Fruit fly (Drosophila melanogaster) Kc167 (cell line): ENCODE results near the gene CG17221.

Source experiments
- Myc ChIP-seq: fragments of >200 bp; optimal IDR thresholded peaks from 2 replicates; lab custom pipeline; 2017; ENCODE audit warnings: missing external identifiers
- Sin3A ChIP-seq: fragments of >200 bp; optimal IDR thresholded peaks from 2 replicates; lab custom pipeline; 2018; ENCODE audit warnings: missing external identifiers
- h ChIP-seq: fragments of >200 bp; optimal IDR thresholded peaks from 3 replicates; lab custom pipeline; 2018; ENCODE audit warnings: missing external identifiers
- insv ChIP-seq: fragments of >200 bp; optimal IDR thresholded peaks from 3 replicates; lab custom pipeline; 2018; ENCODE audit warnings: missing external identifiers
- psq ChIP-seq: fragments of >200 bp; optimal IDR thresholded peaks from 2 replicates; lab custom pipeline; 2017; ENCODE audit warnings: missing external identifiers
- ttk ChIP-seq: sonication (Bioruptor generic); optimal IDR thresholded peaks from 2 replicates; lab custom pipeline; 2017; ENCODE audit warnings: missing external identifiers

The CG17221 gene

DNA sequence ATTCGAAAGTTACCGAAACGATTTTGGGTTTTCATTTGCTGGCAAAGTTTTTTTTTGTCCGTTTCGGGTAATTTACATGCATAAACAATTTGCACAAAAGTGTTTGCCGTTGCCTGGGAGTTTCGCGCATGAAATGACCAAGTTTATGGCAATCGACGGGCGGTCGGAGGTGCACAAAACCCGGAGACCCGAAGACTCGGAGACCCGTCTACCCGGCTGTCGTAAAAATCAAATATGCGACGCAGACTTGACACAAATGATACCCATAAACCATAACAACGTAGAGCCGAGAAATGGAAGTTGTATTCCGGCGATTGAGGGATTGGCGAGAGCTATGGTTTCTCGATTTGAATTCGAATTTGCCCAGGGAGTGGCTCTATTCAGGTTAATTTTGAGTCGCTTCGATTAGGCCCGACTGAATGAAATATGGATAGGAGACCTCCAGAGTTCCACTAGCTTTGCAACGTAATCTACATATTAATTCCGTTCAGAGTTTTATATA, 32.8 kb upstream of the CG17221 start:
- TF ChIP-seq Sin3A (lab: Kevin White, UChicago): no peak
- TF ChIP-seq insv (lab: Kevin White, UChicago): no peak

DNA sequence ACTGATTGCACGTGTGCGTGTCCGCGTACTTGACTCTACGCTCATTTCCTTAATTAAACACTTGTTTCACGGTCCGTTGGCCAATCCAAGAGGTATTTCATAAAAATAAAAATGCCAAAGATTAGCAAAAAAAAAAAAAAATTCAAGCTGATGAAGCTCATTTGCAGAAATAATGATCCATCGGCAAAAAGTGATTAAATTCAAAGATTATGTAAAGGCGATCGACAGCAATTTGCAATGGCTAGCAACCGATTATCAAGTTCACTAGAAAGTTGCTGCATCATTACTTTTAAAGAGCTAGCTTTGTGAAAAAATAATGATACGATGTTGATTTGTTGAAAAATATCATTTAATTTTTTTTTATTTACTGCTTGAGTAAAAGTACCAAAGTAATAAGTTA, 30.3 kb upstream of the CG17221 start:
- no peak for TF ChIP-seq ttk (lab: Kevin White, UChicago)
- TF ChIP-seq Sin3A (lab: Kevin White, UChicago): no peak
- TF ChIP-seq Myc (lab: Kevin White, UChicago): no peak
- TF ChIP-seq insv (lab: Kevin White, UChicago): no peak
- no peak for TF ChIP-seq psq (lab: Kevin White, UChicago)
- TF ChIP-seq h (lab: Kevin White, UChicago): no peak

DNA sequence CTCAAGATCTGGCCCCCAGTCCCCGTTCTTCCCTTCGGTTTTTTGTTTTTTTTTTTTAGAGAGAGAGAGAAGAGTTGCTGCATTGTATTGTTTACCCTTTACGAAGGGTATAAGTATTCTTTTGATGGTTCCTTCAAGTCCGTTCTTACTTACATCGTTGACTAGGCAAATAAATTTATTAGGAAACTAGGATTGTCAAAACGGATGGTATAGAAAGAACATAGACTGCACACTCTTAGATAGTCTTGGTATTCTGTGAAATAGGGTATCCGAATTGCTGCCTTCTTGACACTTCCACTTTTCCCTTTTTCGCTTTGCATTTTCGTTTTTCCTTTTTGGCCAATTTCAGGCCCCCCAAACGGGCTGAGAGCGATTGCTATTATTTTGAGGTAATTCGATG, 28.3 kb upstream of the CG17221 start:
- TF ChIP-seq Sin3A (lab: Kevin White, UChicago): no peak
- TF ChIP-seq ttk (lab: Kevin White, UChicago): no peak
- TF ChIP-seq Myc (lab: Kevin White, UChicago): no peak
- TF ChIP-seq psq (lab: Kevin White, UChicago): no peak

DNA sequence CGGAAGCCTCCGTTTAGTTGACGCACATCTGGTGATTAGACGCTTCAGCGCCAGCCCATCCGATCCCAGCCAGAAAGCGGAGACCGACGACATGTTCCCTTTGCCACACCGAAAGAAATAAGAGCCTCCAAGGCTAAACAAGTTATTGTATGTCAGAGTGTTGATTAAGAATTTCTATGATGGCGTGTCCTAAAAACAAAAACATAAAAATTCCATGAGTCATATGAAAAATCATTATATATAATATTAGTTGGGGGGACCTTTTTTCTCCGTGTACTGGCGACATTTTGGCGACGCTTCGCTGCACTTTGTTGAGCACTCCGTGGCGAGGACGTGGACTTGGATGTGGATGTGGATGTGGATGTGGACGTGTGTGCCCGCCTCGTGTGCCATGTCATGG, 27.0 kb upstream of the CG17221 start:
- TF ChIP-seq Sin3A (lab: Kevin White, UChicago): no peak
- no peak for TF ChIP-seq Myc (lab: Kevin White, UChicago)
- no peak for TF ChIP-seq ttk (lab: Kevin White, UChicago)

DNA sequence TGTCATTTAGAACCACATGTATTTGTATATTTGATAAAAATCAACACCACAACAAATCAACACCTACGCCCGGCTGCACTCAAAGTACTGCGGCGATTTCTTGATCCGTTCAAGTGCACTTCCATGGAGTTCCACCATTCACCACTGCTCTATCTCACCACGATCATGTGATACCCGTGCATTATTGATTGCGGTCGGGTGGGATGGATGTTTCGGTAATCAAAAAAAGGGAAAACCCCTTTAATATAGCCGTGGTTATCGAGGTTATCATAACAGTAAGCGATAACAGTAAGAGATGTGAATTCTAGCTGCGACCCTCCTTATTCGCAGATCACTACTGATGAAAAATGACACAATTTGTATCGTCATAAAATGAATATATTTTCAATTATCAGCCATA, 21.6 kb upstream of the CG17221 start, which contains the start of the genes CG17224 and CG17264:
CG17224 (minus strand) TSS at position 97 of the 400 bp plus-strand sequence.
CG17264 (plus strand) TSS at position 297 of the 400 bp plus-strand sequence.
- TF ChIP-seq ttk (lab: Kevin White, UChicago): no peak
- TF ChIP-seq Myc (lab: Kevin White, UChicago): no peak
- no peak for TF ChIP-seq Sin3A (lab: Kevin White, UChicago)
- TF ChIP-seq psq (lab: Kevin White, UChicago): no peak
- no peak for TF ChIP-seq insv (lab: Kevin White, UChicago)
- no peak for TF ChIP-seq h (lab: Kevin White, UChicago)

DNA sequence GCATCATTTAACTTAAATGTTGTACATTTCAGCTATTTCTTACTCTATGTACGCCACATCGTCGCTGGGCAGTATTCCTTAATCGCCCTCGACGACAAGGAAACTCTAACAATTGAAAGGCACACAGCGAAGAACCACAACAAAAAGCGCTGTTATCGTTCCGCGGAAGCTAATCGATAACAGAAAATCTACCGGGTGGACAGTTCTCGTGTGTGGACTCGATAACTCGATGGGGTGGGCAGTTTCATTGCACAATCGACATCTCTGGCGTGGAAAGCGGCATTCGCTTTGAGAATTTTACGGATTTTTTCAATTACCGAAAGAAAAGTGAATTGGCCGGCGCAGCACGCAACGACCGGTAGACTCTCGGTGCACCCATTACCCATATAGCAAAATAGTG, 16.8 kb upstream of the CG17221 start, which contains the start of the genes alpha4GT1 and Prp40:
alpha4GT1 (minus strand) TSS at position 156 of the 400 bp plus-strand sequence.
Prp40 (plus strand) TSS at position 241 of the 400 bp plus-strand sequence.
- TF ChIP-seq h (lab: Kevin White, UChicago) (no peak), insv (lab: Kevin White, UChicago) (no peak), Myc (lab: Kevin White, UChicago) (no peak), ttk (lab: Kevin White, UChicago) (no peak), psq (lab: Kevin White, UChicago) (no peak), Sin3A (lab: Kevin White, UChicago) (no peak)

DNA sequence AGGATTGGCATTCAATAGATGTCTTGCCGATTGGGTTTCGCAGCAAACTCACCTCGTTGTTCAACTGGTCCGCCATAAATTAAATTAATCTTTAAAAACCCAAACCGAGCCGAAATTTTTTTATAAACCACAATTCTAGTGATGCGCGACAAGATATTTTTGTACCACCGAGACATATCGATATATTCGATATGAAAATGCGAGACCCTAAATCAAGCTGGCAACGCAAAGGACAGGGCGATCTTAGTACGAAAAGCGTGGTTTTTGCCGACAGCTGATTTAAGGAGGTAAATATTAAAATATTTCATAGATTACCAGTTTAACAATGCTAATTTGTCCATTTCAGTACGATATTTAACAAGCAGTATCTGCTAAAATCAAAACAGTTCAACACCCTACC, 10.8 kb upstream of the CG17221 start, which contains the start of the genes Sf3b2 and CG17219:
Sf3b2 (minus strand) TSS at position 157 of the 400 bp plus-strand sequence.
CG17219 (plus strand) TSS at position 242 of the 400 bp plus-strand sequence.
- TF ChIP-seq psq (lab: Kevin White, UChicago): no peak
- no peak for TF ChIP-seq insv (lab: Kevin White, UChicago)
- no peak for TF ChIP-seq Sin3A (lab: Kevin White, UChicago)
- no peak for TF ChIP-seq Myc (lab: Kevin White, UChicago)
- no peak for TF ChIP-seq h (lab: Kevin White, UChicago)
- TF ChIP-seq ttk (lab: Kevin White, UChicago): no peak

DNA sequence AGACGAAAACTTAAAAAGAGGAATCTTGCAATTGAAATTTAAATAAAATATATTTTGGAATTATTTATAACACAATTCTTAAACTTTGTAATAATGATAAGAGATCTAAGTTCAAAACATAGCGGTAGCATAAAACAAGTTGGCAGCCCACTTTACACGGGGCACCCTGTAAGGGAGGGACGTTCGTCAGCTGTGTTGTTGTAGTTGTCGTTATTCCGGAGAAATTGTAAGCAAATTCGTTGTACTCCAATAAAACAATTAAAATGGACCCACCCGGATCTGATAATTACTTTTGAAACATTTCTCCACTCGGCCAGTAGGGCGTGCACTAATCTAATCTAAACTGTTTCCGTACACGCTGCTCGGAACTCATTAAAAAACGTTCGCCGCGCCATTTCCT, 9.4 kb upstream of the CG17221 start, which contains the start of gene GABPI:
GABPI (plus strand) TSS at position 190 of the 400 bp plus-strand sequence.
- no peak for TF ChIP-seq Sin3A (lab: Kevin White, UChicago)
- no peak for TF ChIP-seq Myc (lab: Kevin White, UChicago)
- no peak for TF ChIP-seq psq (lab: Kevin White, UChicago)
- TF ChIP-seq insv (lab: Kevin White, UChicago): no peak
- no peak for TF ChIP-seq ttk (lab: Kevin White, UChicago)
- no peak for TF ChIP-seq h (lab: Kevin White, UChicago)

DNA sequence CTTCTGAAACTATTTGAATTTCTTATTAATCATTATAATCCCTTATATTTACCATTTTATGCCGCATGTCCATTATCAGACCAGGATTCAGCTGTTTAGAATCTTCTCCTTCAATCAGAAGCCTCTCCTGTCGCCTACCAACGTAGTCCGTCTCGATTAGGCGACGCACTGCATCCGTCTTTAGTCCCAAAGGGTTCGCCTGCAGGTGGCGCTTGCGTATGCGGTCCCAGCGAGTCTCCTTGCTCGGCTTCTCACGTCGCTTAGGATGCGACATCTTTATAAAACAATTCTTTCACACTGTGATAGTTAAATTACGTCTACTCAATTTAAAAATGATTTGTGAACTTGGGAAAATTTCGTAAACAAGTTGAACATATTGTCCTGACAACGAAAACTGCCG, 4.8 kb upstream of the CG17221 start, which contains the start of gene CG17258:
CG17258 (minus strand) TSS at position 380 of the 400 bp plus-strand sequence.
- no peak for TF ChIP-seq h (lab: Kevin White, UChicago)
- TF ChIP-seq insv (lab: Kevin White, UChicago): no peak
- no peak for TF ChIP-seq ttk (lab: Kevin White, UChicago)
- no peak for TF ChIP-seq psq (lab: Kevin White, UChicago)
- no peak for TF ChIP-seq Myc (lab: Kevin White, UChicago)
- no peak for TF ChIP-seq Sin3A (lab: Kevin White, UChicago)

DNA sequence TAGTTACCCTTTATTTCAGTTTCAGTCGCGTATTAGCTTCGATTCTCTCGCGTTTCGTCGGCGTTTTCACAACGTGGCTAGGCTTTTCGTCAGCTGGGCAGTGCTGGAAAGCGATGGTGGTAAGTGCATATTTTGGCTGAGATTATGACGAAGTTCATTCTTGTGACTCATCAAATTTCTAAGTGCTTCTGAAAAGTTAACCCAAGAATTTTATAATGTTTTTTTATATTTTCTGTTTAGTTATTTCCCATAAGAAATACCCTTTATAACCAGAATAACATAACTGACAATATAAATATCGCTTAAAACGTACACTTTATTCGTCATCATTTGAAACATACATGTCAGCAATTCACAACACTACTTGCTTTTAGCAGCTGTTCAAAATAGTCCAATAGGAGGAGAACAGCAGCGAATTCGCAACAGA, 2.6 kb upstream of the CG17221 start, which contains the start of the genes CG17260 and SerRS:
CG17260 (plus strand) TSS at position 78 of the 427 bp plus-strand sequence.
SerRS (minus strand) TSS at position 251 of the 427 bp plus-strand sequence.
- TF ChIP-seq h (lab: Kevin White, UChicago) (no peak), psq (lab: Kevin White, UChicago) (no peak), Myc (lab: Kevin White, UChicago) (no peak), ttk (lab: Kevin White, UChicago) (no peak), insv (lab: Kevin White, UChicago) (no peak), Sin3A (lab: Kevin White, UChicago) (no peak)

DNA sequence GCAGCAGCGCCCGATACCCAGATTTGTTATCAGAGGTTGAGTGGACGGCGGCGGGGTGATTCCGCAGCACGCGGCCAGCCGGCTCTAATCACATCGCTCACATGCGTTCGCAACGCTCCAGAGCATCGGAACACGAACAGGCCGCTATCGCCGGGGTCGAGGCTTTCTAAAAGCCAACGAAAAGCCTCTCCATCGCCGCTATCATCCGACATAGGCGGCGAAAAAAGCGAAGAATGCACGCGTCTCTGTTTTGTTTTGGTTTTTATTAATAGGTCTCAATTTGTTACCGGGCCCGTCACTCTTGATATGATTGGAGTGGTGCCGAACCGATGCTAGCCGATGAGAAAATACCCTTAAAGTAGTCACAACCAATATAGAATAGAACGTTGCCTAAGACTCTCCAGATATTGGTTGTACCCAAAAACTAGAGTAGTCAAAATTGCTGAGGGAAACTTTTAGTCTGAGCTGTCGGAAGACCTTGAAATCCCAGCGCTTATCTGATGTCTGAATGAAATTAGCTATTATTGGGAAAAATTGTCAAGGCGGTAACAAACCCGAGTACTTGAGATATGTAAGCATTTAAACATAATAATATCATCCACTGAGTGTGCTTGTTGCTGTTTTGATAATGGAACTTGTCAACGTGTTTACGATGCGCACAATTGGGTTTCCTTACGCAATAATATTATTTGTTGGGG, 2.3 kb downstream of the CG17221 start, which contains the start of gene CG17261:
CG17261 (plus strand) TSS at position 634 of the 698 bp plus-strand sequence.
- TF ChIP-seq h (lab: Kevin White, UChicago): no peak
- no peak for TF ChIP-seq Myc (lab: Kevin White, UChicago)
- no peak for TF ChIP-seq Sin3A (lab: Kevin White, UChicago)
- no peak for TF ChIP-seq psq (lab: Kevin White, UChicago)
- no peak for TF ChIP-seq insv (lab: Kevin White, UChicago)
- TF ChIP-seq ttk (lab: Kevin White, UChicago): no peak
